Fruit fly (Drosophila melanogaster) Kc167 (cell line): ENCODE results near the gene GC2.

Experiments
- Sin3A ChIP-seq: fragments of >200 bp; optimal IDR thresholded peaks from 2 replicates; lab custom pipeline; 2018; ENCODE audit warnings: missing external identifiers
- h ChIP-seq: fragments of >200 bp; optimal IDR thresholded peaks from 3 replicates; lab custom pipeline; 2018; ENCODE audit warnings: missing external identifiers
- insv ChIP-seq: fragments of >200 bp; optimal IDR thresholded peaks from 3 replicates; lab custom pipeline; 2018; ENCODE audit warnings: missing external identifiers
- psq ChIP-seq: fragments of >200 bp; optimal IDR thresholded peaks from 2 replicates; lab custom pipeline; 2017; ENCODE audit warnings: missing external identifiers
- ttk ChIP-seq: sonication (Bioruptor generic); optimal IDR thresholded peaks from 2 replicates; lab custom pipeline; 2017; ENCODE audit warnings: missing external identifiers

- TF ChIP-seq ttk (lab: Kevin White, UChicago) (no peak), Sin3A (lab: Kevin White, UChicago) (no peak), insv (lab: Kevin White, UChicago) (no peak), h (lab: Kevin White, UChicago) (no peak), psq (lab: Kevin White, UChicago) (no peak)
These were observed at the start of gene GC2 for dm6 chr3R:11971394-11971793.
